Worm (Caenorhabditis elegans) whole organism, mixed stage, embryonic: ENCODE results near the gene T10C6.7.
A peak's percentile ranks its signal among the peaks of the same experiment; 100 is the strongest.

Experiments
- M03D4.4 ChIP-seq: sonication (generic microtip); optimal IDR thresholded peaks from 2 replicates; lab custom pipeline; 2017; ENCODE audit warnings: mild to moderate bottlenecking, missing genetic modification characterization, missing compliant biosample characterization
- bed-3 ChIP-seq: fragments of 200-800 bp; sonication (Bioruptor generic); optimal IDR thresholded peaks from 3 replicates; lab custom pipeline; 2018; ENCODE audit warnings: mild to moderate bottlenecking, missing genetic modification characterization, moderate library complexity, missing compliant biosample characterization
- blmp-1 ChIP-seq: fragments of 150-350 bp; optimal IDR thresholded peaks from 2 replicates; lab custom pipeline; 2014; ENCODE audit warnings: missing biosample characterization, missing genetic modification characterization
- ceh-43 ChIP-seq: fragments of 200-800 bp; sonication (Bioruptor generic); optimal IDR thresholded peaks from 2 replicates; lab custom pipeline; 2018; ENCODE audit warnings: mild to moderate bottlenecking, missing genetic modification characterization, moderate library complexity, missing compliant biosample characterization
- ceh-83 ChIP-seq: fragments of 200-800 bp; sonication (Bioruptor generic); optimal IDR thresholded peaks from 2 replicates; lab custom pipeline; 2018; ENCODE audit warnings: mild to moderate bottlenecking, missing genetic modification characterization, missing compliant biosample characterization
- ces-1 ChIP-seq: fragments of 150-350 bp; optimal IDR thresholded peaks from 2 replicates; lab custom pipeline; 2014; ENCODE audit warnings: missing biosample characterization, missing genetic modification reagents, missing genetic modification characterization
- cnd-1 ChIP-seq: fragments of 200-800 bp; sonication (Bioruptor generic); optimal IDR thresholded peaks from 2 replicates; lab custom pipeline; 2018; ENCODE audit warnings: mild to moderate bottlenecking, missing genetic modification characterization, missing compliant biosample characterization
- drap-1 ChIP-seq: fragments of 200-800 bp; sonication (Bioruptor generic); optimal IDR thresholded peaks from 3 replicates; lab custom pipeline; 2018; ENCODE audit warnings: mild to moderate bottlenecking, missing genetic modification characterization, missing compliant biosample characterization
- elt-1 ChIP-seq: sonication (generic microtip); optimal IDR thresholded peaks from 2 replicates; lab custom pipeline; 2017; ENCODE audit warnings: missing genetic modification characterization, mild to moderate bottlenecking, missing compliant biosample characterization, antibody characterized with exemption, moderate library complexity, borderline replicate concordance; ENCODE audit not compliant: insufficient read depth
- elt-3 ChIP-seq: fragments of 150-350 bp; optimal IDR thresholded peaks from 2 replicates; lab custom pipeline; 2014; ENCODE audit warnings: missing biosample characterization, missing genetic modification characterization
- flh-1 ChIP-seq: fragments of 200-800 bp; sonication (Bioruptor generic); optimal IDR thresholded peaks from 2 replicates; lab custom pipeline; 2018; ENCODE audit warnings: mild to moderate bottlenecking, missing genetic modification characterization, moderate library complexity, missing compliant biosample characterization
- ham-2 ChIP-seq: fragments of 200-800 bp; sonication (Bioruptor generic); optimal IDR thresholded peaks from 2 replicates; lab custom pipeline; 2018; ENCODE audit warnings: mild to moderate bottlenecking, missing genetic modification characterization, missing compliant biosample characterization
- lin-13 ChIP-seq: fragments of 150-350 bp; optimal IDR thresholded peaks from 2 replicates; lab custom pipeline; 2014; ENCODE audit warnings: missing biosample characterization, missing genetic modification characterization
- lsy-2 ChIP-seq: fragments of 150-350 bp; optimal IDR thresholded peaks from 2 replicates; lab custom pipeline; 2014; ENCODE audit warnings: missing biosample characterization, missing genetic modification characterization
- mab-5 ChIP-seq: fragments of 150-350 bp; optimal IDR thresholded peaks from 2 replicates; lab custom pipeline; 2014; ENCODE audit warnings: missing biosample characterization, missing genetic modification characterization
- mep-1 ChIP-seq: fragments of 150-350 bp; optimal IDR thresholded peaks from 2 replicates; lab custom pipeline; 2017; ENCODE audit warnings: missing biosample characterization, missing genetic modification reagents, missing genetic modification characterization, inconsistent platforms
- mls-2 ChIP-seq: sonication (generic microtip); optimal IDR thresholded peaks from 2 replicates; lab custom pipeline; 2016; ENCODE audit warnings: mild to moderate bottlenecking, missing genetic modification characterization, moderate library complexity, missing compliant biosample characterization
- nhr-2 ChIP-seq: fragments of 150-350 bp; optimal IDR thresholded peaks from 2 replicates; lab custom pipeline; 2014; ENCODE audit warnings: missing biosample characterization, missing genetic modification characterization
- nhr-237 ChIP-seq: fragments of 150-350 bp; optimal IDR thresholded peaks from 2 replicates; lab custom pipeline; 2014; ENCODE audit warnings: missing biosample characterization, missing genetic modification characterization
- nhr-28 ChIP-seq: fragments of 150-350 bp; optimal IDR thresholded peaks from 2 replicates; lab custom pipeline; 2014; ENCODE audit warnings: missing biosample characterization, missing genetic modification characterization
- nhr-76 ChIP-seq: sonication (generic microtip); optimal IDR thresholded peaks from 2 replicates; lab custom pipeline; 2017; ENCODE audit warnings: missing biosample characterization, missing genetic modification characterization
- sem-2 ChIP-seq: fragments of 200-800 bp; sonication (Bioruptor generic); optimal IDR thresholded peaks from 2 replicates; lab custom pipeline; 2018; ENCODE audit warnings: mild to moderate bottlenecking, missing genetic modification characterization, missing compliant biosample characterization
- snpc-4 ChIP-seq: fragments of 150-350 bp; optimal IDR thresholded peaks from 2 replicates; lab custom pipeline; 2014; ENCODE audit warnings: missing biosample characterization, missing genetic modification characterization
- sptf-1 ChIP-seq: sonication (generic microtip); optimal IDR thresholded peaks from 2 replicates; lab custom pipeline; 2017; ENCODE audit warnings: mild to moderate bottlenecking, missing genetic modification characterization, moderate library complexity, missing compliant biosample characterization
- tbx-8 ChIP-seq: fragments of 200-800 bp; sonication (Bioruptor generic); optimal IDR thresholded peaks from 2 replicates; lab custom pipeline; 2018; ENCODE audit warnings: mild to moderate bottlenecking, missing genetic modification characterization, moderate library complexity, missing compliant biosample characterization
- unc-120 ChIP-seq: sonication (generic microtip); optimal IDR thresholded peaks from 2 replicates; lab custom pipeline; 2017; ENCODE audit warnings: missing genetic modification characterization, missing compliant biosample characterization; ENCODE audit not compliant: poor library complexity, severe bottlenecking
- unc-62 ChIP-seq: fragments of 150-350 bp; optimal IDR thresholded peaks from 2 replicates; lab custom pipeline; 2014; ENCODE audit warnings: missing biosample characterization, missing genetic modification reagents, missing genetic modification characterization

The T10C6.7 gene

ce11 chrV:16024300-16024699 is 7.2 kb downstream of the T10C6.7 start, which contains the start of gene T10C6.6:
Gene T10C6.6 (plus strand): TSS chrV:16024326.
- no peak for TF ChIP-seq mep-1 (tag; lab: Kevin White, UChicago)
- TF ChIP-seq nhr-237: no peak
- no peak for TF ChIP-seq cnd-1 (tag; lab: Kevin White, UChicago)
- no peak for TF ChIP-seq lsy-2 (tag; lab: Kevin White, UChicago)
- TF ChIP-seq drap-1: no peak
- no peak for TF ChIP-seq sem-2 (GFP tag; lab: Kevin White, UChicago)
- TF ChIP-seq tbx-8 (GFP tag; lab: Kevin White, UChicago): no peak
- TF ChIP-seq ceh-83 (GFP tag; lab: Kevin White, UChicago): no peak
- no peak for TF ChIP-seq ham-2 (GFP tag; lab: Kevin White, UChicago)
- TF ChIP-seq snpc-4 (tag; lab: Kevin White, UChicago): no peak
- TF ChIP-seq unc-120 (tag; lab: Kevin White, UChicago): no peak
- TF ChIP-seq nhr-76 (tag; lab: Kevin White, UChicago): no peak
- TF ChIP-seq bed-3 (GFP tag; lab: Kevin White, UChicago): no peak
- TF ChIP-seq, all 35 proteins: peak for 0

ce11 chrV:16023559-16023958 is 8.0 kb downstream of the T10C6.7 start:
- TF ChIP-seq blmp-1 (tag; lab: Kevin White, UChicago) (no peak), mep-1 (tag; lab: Kevin White, UChicago) (no peak), lin-13 (tag; lab: Kevin White, UChicago) (no peak), elt-1 (tag; lab: Kevin White, UChicago) (no peak), nhr-76 (tag; lab: Kevin White, UChicago) (no peak)
- TF ChIP-seq, all 35 proteins: peak for 0

- TF ChIP-seq mab-5 (no peak), nhr-237 (no peak), elt-1 (tag; lab: Kevin White, UChicago) (no peak), flh-1 (GFP tag; lab: Kevin White, UChicago) (no peak), ceh-43 (no peak), mls-2 (tag; lab: Kevin White, UChicago) (no peak), mep-1 (tag; lab: Kevin White, UChicago) (no peak), lsy-2 (tag; lab: Kevin White, UChicago) (no peak), nhr-2 (tag; lab: Kevin White, UChicago) (no peak)
Measured at ce11 chrV:16023051-16023450, 8.5 kb downstream of the T10C6.7 start, which contains the start of gene cwc-15. Gene cwc-15 (plus strand): TSS chrV:16023351.

- peak; percentile 59 for TF ChIP-seq sptf-1
- no peak for TF ChIP-seq nhr-76 (tag; lab: Kevin White, UChicago)
- TF ChIP-seq nhr-28 (tag; lab: Kevin White, UChicago): no peak
- TF ChIP-seq tbx-8 (GFP tag; lab: Kevin White, UChicago): no peak
- TF ChIP-seq M03D4.4: no peak
Measured at ce11 chrV:16022600-16022999, 8.9 kb downstream of the T10C6.7 start.

ce11 chrV:16020042-16020441 is 11.5 kb downstream of the T10C6.7 start, which contains the start of gene srx-44:
Gene srx-44 (plus strand): TSS chrV:16020342.
- TF ChIP-seq elt-3 (tag; lab: Kevin White, UChicago) (no peak), blmp-1 (tag; lab: Kevin White, UChicago) (no peak), ces-1 (GFP tag; lab: Kevin White, UChicago) (no peak), ceh-43 (no peak), sem-2 (GFP tag; lab: Kevin White, UChicago) (no peak), drap-1 (no peak), ham-2 (GFP tag; lab: Kevin White, UChicago) (no peak), nhr-28 (tag; lab: Kevin White, UChicago) (no peak), mab-5 (no peak), mls-2 (tag; lab: Kevin White, UChicago) (no peak), cnd-1 (tag; lab: Kevin White, UChicago) (no peak)

ce11 chrV:16017671-16018070 is 13.8 kb downstream of the T10C6.7 start, which contains the start of gene srx-43:
Gene srx-43 (plus strand): TSS chrV:16017971.
- TF ChIP-seq unc-62 (GFP tag; lab: Kevin White, UChicago) (no peak), mep-1 (tag; lab: Kevin White, UChicago) (no peak), flh-1 (GFP tag; lab: Kevin White, UChicago) (no peak)
- TF ChIP-seq, all 35 proteins: peak for 0
